Worm (Caenorhabditis elegans): ENCODE results near the gene srt-20.

- TF ChIP-seq nfya-1 (tag; optimal IDR thresholded peaks at IDR 0.05): no peak
- TF ChIP-seq hlh-30 (tag; optimal IDR thresholded peaks at IDR 0.05; ENCODE audit: insufficient read depth): no peak
- no peak for TF ChIP-seq pqm-1 (tag; optimal IDR thresholded peaks at IDR 0.05)
- no peak for TF ChIP-seq ceh-9 (tag; optimal IDR thresholded peaks at IDR 0.05)
Observed at ce11 chrV:4304240-4304639, 25.6 kb upstream of the srt-20 start.

Data from whole organism, late embryonic.